Fruit fly (Drosophila melanogaster): ENCODE measurements around the gene CG8907.
A peak's percentile ranks its signal among the peaks of the same experiment; 100 is the strongest.

DNA sequence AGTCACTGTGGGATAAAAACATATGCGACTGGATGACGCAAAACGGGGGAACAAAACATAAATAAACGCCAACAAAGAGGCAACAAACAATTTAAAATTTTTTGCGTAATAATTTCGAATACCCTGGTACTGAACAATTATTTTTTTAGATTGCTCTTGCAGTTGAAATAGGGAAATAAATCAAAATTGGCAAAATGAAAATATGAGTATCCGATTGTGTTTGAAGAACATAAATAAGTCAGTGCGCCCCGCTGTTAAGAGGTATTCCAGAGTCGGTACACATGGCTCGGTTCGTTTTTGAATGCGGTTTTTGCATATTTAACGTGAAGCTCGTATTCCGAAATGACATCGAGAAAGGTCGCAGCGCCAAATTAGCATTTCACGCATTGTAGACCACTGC is 22.5 kb upstream of the CG8907 start:
- TF ChIP-seq h (GFP tag; optimal IDR thresholded peaks at IDR 0.05) = peak; percentile 35
- no peak for TF ChIP-seq Dif (GFP tag; optimal IDR thresholded peaks at IDR 0.05; ENCODE audit: partially characterized antibody)
- no peak for TF ChIP-seq dl (GFP tag; optimal IDR thresholded peaks at IDR 0.05; ENCODE audit: insufficient read depth in 1 of 2, partially characterized antibody in 2 of 2)
- peak; percentile 39 for TF ChIP-seq rgr (GFP tag; optimal IDR thresholded peaks at IDR 0.05)
- TF ChIP-seq Hr78 (GFP tag; optimal IDR thresholded peaks at IDR 0.05) = no peak
- TF ChIP-seq CG32264 (GFP tag; optimal IDR thresholded peaks at IDR 0.05) = no peak
- no peak for TF ChIP-seq lola (GFP tag; optimal IDR thresholded peaks at IDR 0.05)
